Fruit fly (Drosophila melanogaster) whole organism, embryonic: ENCODE results near the gene chrb.

ENCODE experiments used
- Asciz ChIP-seq: fragments of 200-800 bp; sonication (Bioruptor generic); optimal IDR thresholded peaks from 2 replicates; lab custom pipeline; 2017; ENCODE audit warnings: missing biosample characterization, mild to moderate bottlenecking, missing genetic modification characterization, missing genetic modification reagents
- Awh ChIP-seq: fragments of 200-800 bp; sonication (Bioruptor generic); IDR thresholded peaks from 2 replicates; pipeline ENCODE4, ENCODE4 v1.3.6; 2022; ENCODE audit warnings: missing biosample characterization, missing genetic modification characterization
- BtbVII ChIP-seq: fragments of 200-800 bp; sonication (Bioruptor generic); optimal IDR thresholded peaks from 3 replicates; lab custom pipeline; 2017; ENCODE audit warnings: missing biosample characterization, mild to moderate bottlenecking, missing genetic modification characterization
- Bteb2 ChIP-seq: fragments of 200-800 bp; sonication (Bioruptor generic); optimal IDR thresholded peaks from 2 replicates; lab custom pipeline; 2016; ENCODE audit warnings: missing biosample characterization, missing genetic modification characterization
- CG10209 ChIP-seq: fragments of 200-800 bp; sonication (Bioruptor generic); optimal IDR thresholded peaks from 3 replicates; lab custom pipeline; 2017; ENCODE audit warnings: missing biosample characterization, mild to moderate bottlenecking, missing genetic modification characterization, missing genetic modification reagents
- CG10959 ChIP-seq: fragments of 200-800 bp; sonication (Bioruptor generic); IDR thresholded peaks from 2 replicates; pipeline ENCODE4 v1.3.6; 2022; ENCODE audit warnings: missing biosample characterization, missing genetic modification characterization
- CG11398 ChIP-seq: fragments of 200-800 bp; sonication (Bioruptor generic); optimal IDR thresholded peaks from 2 replicates; lab custom pipeline; 2016; ENCODE audit warnings: missing biosample characterization, missing genetic modification characterization
- CG12104 ChIP-seq: fragments of 200-800 bp; sonication (Bioruptor generic); optimal IDR thresholded peaks from 3 replicates; lab custom pipeline; 2016; ENCODE audit warnings: missing biosample characterization, missing genetic modification characterization
- CG12155 ChIP-seq: fragments of 200-800 bp; sonication (Bioruptor generic); optimal IDR thresholded peaks from 3 replicates; lab custom pipeline; 2016; ENCODE audit warnings: missing biosample characterization, missing genetic modification characterization
- CG12236 ChIP-seq: fragments of 200-800 bp; sonication (Bioruptor generic); optimal IDR thresholded peaks from 2 replicates; lab custom pipeline; 2016; ENCODE audit warnings: missing biosample characterization, missing genetic modification characterization
- CG12769 ChIP-seq: fragments of 200-800 bp; sonication (Bioruptor generic); optimal IDR thresholded peaks from 2 replicates; lab custom pipeline; 2019; ENCODE audit warnings: missing biosample characterization, mild to moderate bottlenecking, missing genetic modification characterization, moderate library complexity
- CG13894 ChIP-seq: fragments of 200-800 bp; sonication (Bioruptor generic); optimal IDR thresholded peaks from 3 replicates; lab custom pipeline; 2018; ENCODE audit warnings: missing biosample characterization, mild to moderate bottlenecking, missing genetic modification characterization, moderate library complexity
- CG14710 ChIP-seq: fragments of 200-800 bp; sonication (Bioruptor generic); optimal IDR thresholded peaks from 3 replicates; lab custom pipeline; 2019; ENCODE audit warnings: missing biosample characterization, mild to moderate bottlenecking, missing genetic modification characterization, moderate library complexity
- CG15696 ChIP-seq: fragments of 200-800 bp; sonication (Bioruptor generic); optimal IDR thresholded peaks from 2 replicates; lab custom pipeline; 2019; ENCODE audit warnings: missing biosample characterization, mild to moderate bottlenecking, missing genetic modification characterization, moderate library complexity
- CG1603 ChIP-seq: fragments of 200-800 bp; sonication (Bioruptor generic); optimal IDR thresholded peaks from 2 replicates; lab custom pipeline; 2019; ENCODE audit warnings: missing biosample characterization, mild to moderate bottlenecking, missing genetic modification characterization, moderate library complexity
- CG18599 ChIP-seq: fragments of 200-800 bp; sonication (Bioruptor generic); optimal IDR thresholded peaks from 3 replicates; lab custom pipeline; 2017; ENCODE audit warnings: missing biosample characterization, missing genetic modification characterization, mild to moderate bottlenecking, moderate library complexity, missing genetic modification reagents
- CG32532 ChIP-seq: fragments of 200-800 bp; sonication (Bioruptor generic); IDR thresholded peaks from 2 replicates; pipeline ENCODE4 v1.3.6; 2022; ENCODE audit warnings: missing biosample characterization, missing genetic modification characterization
- CG33213 ChIP-seq: fragments of 200-800 bp; sonication (Bioruptor generic); optimal IDR thresholded peaks from 3 replicates; lab custom pipeline; 2016; ENCODE audit warnings: missing biosample characterization, missing genetic modification characterization
- CG33557 ChIP-seq: fragments of 200-800 bp; sonication (Bioruptor generic); optimal IDR thresholded peaks from 2 replicates; lab custom pipeline; 2019; ENCODE audit warnings: missing biosample characterization, mild to moderate bottlenecking, missing genetic modification characterization, moderate library complexity
- CG6689 ChIP-seq: fragments of 200-800 bp; sonication (Bioruptor generic); IDR thresholded peaks from 2 replicates; pipeline ENCODE4 v1.3.6; 2022; ENCODE audit warnings: missing biosample characterization, missing genetic modification characterization
- CG8765 ChIP-seq: fragments of 200-800 bp; sonication (Bioruptor generic); IDR thresholded peaks from 2 replicates; pipeline ENCODE4 v1.3.6; 2022; ENCODE audit warnings: missing biosample characterization, missing genetic modification characterization
- CG8924 ChIP-seq: fragments of 200-800 bp; optimal IDR thresholded peaks from 3 replicates; lab custom pipeline; 2019; ENCODE audit warnings: missing biosample characterization, mild to moderate bottlenecking, missing genetic modification characterization, moderate library complexity
- CG9817 ChIP-seq: fragments of 200-800 bp; sonication (Bioruptor generic); optimal IDR thresholded peaks from 2 replicates; lab custom pipeline; 2018; ENCODE audit warnings: missing biosample characterization, mild to moderate bottlenecking, missing genetic modification characterization, moderate library complexity
- Ets65A ChIP-seq: fragments of 200-800 bp; sonication (Bioruptor generic); peaks from one replicate; lab custom pipeline; 2016; ENCODE audit warnings: missing biosample characterization, missing genetic modification characterization
- HmgD ChIP-seq: fragments of 200-800 bp; sonication (Bioruptor generic); optimal IDR thresholded peaks from 3 replicates; lab custom pipeline; 2016; ENCODE audit warnings: missing biosample characterization, missing genetic modification characterization
- Kr ChIP-seq: fragments of 200-800 bp; sonication (Bioruptor generic); optimal IDR thresholded peaks from 2 replicates; lab custom pipeline; 2017; ENCODE audit warnings: missing biosample characterization, mild to moderate bottlenecking, missing genetic modification characterization
- Lim3 ChIP-seq: fragments of 200-800 bp; sonication (Bioruptor generic); IDR thresholded peaks from 2 replicates; pipeline ENCODE4 v1.3.6; 2022; ENCODE audit warnings: missing biosample characterization, missing genetic modification characterization
- Med ChIP-seq: fragments of 200-800 bp; sonication (Bioruptor generic); peaks from one replicate; lab custom pipeline; 2016; ENCODE audit warnings: missing biosample characterization, missing genetic modification characterization, mild to moderate bottlenecking, inconsistent platforms, moderate library complexity
- Nf-YB ChIP-seq: fragments of 200-800 bp; sonication (Bioruptor generic); optimal IDR thresholded peaks from 3 replicates; lab custom pipeline; 2019; ENCODE audit warnings: missing biosample characterization, mild to moderate bottlenecking, missing genetic modification characterization, moderate library complexity
- Scr ChIP-seq: fragments of 200-800 bp; sonication (Bioruptor generic); IDR thresholded peaks from 2 replicates; pipeline ENCODE4 v1.3.6; 2022; ENCODE audit warnings: missing biosample characterization, missing genetic modification characterization; ENCODE audit not compliant: partially characterized antibody
- abd-A ChIP-seq: fragments of 200-800 bp; sonication (Bioruptor generic); optimal IDR thresholded peaks from 3 replicates; lab custom pipeline; 2019; ENCODE audit warnings: missing biosample characterization, mild to moderate bottlenecking, missing genetic modification characterization, moderate library complexity
- ara ChIP-seq: fragments of 200-800 bp; sonication (Bioruptor generic); IDR thresholded peaks from 2 replicates; pipeline ENCODE4 v1.3.6; 2022; ENCODE audit warnings: missing biosample characterization, missing genetic modification characterization
- ase ChIP-seq: fragments of 200-800 bp; sonication (Bioruptor generic); IDR thresholded peaks from 3 replicates; pipeline ENCODE4 v1.3.6; 2022; ENCODE audit warnings: missing biosample characterization, missing genetic modification characterization
- cwo ChIP-seq: fragments of 200-800 bp; sonication (Bioruptor generic); optimal IDR thresholded peaks from 3 replicates; lab custom pipeline; 2017; ENCODE audit warnings: missing biosample characterization, missing genetic modification characterization, mild to moderate bottlenecking, moderate library complexity, missing genetic modification reagents
- fd64A ChIP-seq: fragments of 200-800 bp; sonication (Bioruptor generic); optimal IDR thresholded peaks from 3 replicates; lab custom pipeline; 2018; ENCODE audit warnings: missing biosample characterization, mild to moderate bottlenecking, missing genetic modification characterization
- ind ChIP-seq: fragments of 200-800 bp; sonication (Bioruptor generic); optimal IDR thresholded peaks from 3 replicates; lab custom pipeline; 2016; ENCODE audit warnings: missing biosample characterization, missing genetic modification characterization
- knrl ChIP-seq: fragments of 200-800 bp; sonication (Bioruptor generic); IDR thresholded peaks from 3 replicates; pipeline ENCODE4 v1.3.6; 2022; ENCODE audit warnings: missing biosample characterization, missing genetic modification characterization; ENCODE audit not compliant: partially characterized antibody
- nerfin-2 ChIP-seq: fragments of 200-800 bp; sonication (Bioruptor generic); IDR thresholded peaks from 2 replicates; pipeline ENCODE4 v1.3.6; 2022; ENCODE audit warnings: missing biosample characterization, missing genetic modification characterization; ENCODE audit not compliant: partially characterized antibody
- nmo ChIP-seq: fragments of 200-800 bp; sonication (Bioruptor generic); optimal IDR thresholded peaks from 2 replicates; lab custom pipeline; 2018; ENCODE audit warnings: missing biosample characterization, mild to moderate bottlenecking, missing genetic modification characterization, moderate library complexity
- pb ChIP-seq: fragments of 200-800 bp; sonication (Bioruptor generic); optimal IDR thresholded peaks from 3 replicates; lab custom pipeline; 2016; ENCODE audit warnings: missing biosample characterization, missing genetic modification characterization
- row ChIP-seq: fragments of 200-800 bp; sonication (Bioruptor generic); IDR thresholded peaks from 3 replicates; pipeline ENCODE4 v1.3.6; 2022; ENCODE audit warnings: missing biosample characterization, missing genetic modification characterization
- sens-2 ChIP-seq: fragments of 200-800 bp; sonication (Bioruptor generic); IDR thresholded peaks from 2 replicates; pipeline ENCODE4 v1.3.6; 2022; ENCODE audit warnings: missing biosample characterization, missing genetic modification characterization
- shn ChIP-seq: fragments of 200-800 bp; sonication (Bioruptor generic); optimal IDR thresholded peaks from 3 replicates; lab custom pipeline; 2016; ENCODE audit warnings: missing biosample characterization, missing genetic modification characterization
- sna ChIP-seq: fragments of 200-800 bp; sonication (Bioruptor generic); IDR thresholded peaks from 2 replicates; pipeline ENCODE4 v1.3.6; 2022; ENCODE audit warnings: missing biosample characterization, missing genetic modification characterization; ENCODE audit not compliant: partially characterized antibody
- sob ChIP-seq: fragments of 200-800 bp; sonication (Bioruptor generic); IDR thresholded peaks from 2 replicates; pipeline ENCODE4 v1.3.6; 2022; ENCODE audit warnings: missing biosample characterization, missing genetic modification characterization
- tio ChIP-seq: fragments of 200-800 bp; sonication (Bioruptor generic); optimal IDR thresholded peaks from 2 replicates; lab custom pipeline; 2017; ENCODE audit warnings: missing biosample characterization, missing genetic modification characterization, inconsistent platforms
- twi ChIP-seq: fragments of 200-800 bp; optimal IDR thresholded peaks from 2 replicates; lab custom pipeline; 2019; ENCODE audit warnings: missing biosample characterization, mild to moderate bottlenecking, missing genetic modification characterization, moderate library complexity
- wdn ChIP-seq: fragments of 200-800 bp; sonication (Bioruptor generic); IDR thresholded peaks from 2 replicates; pipeline ENCODE4 v1.3.6; 2022; ENCODE audit warnings: missing biosample characterization, missing genetic modification characterization
- zfh1 ChIP-seq: fragments of 200-800 bp; sonication (Bioruptor generic); IDR thresholded peaks from 3 replicates; pipeline ENCODE4 v1.3.6; 2022; ENCODE audit warnings: missing biosample characterization, missing genetic modification characterization

chrb gene

dm6 chr3L:11439570-11439969, 47.8 kb upstream of the chrb start (continued):
- TF ChIP-seq CG32532 (GFP tag; lab: Robert Waterston, UW) (no peak), BtbVII (GFP tag; lab: Kevin White, UChicago) (no peak), sens-2 (GFP tag; lab: Robert Waterston, UW) (no peak), CG6689 (GFP tag; lab: Robert Waterston, UW) (peak; percentile 38), pb (no peak), CG10959 (GFP tag; lab: Robert Waterston, UW) (0 out of 2 replicates have a peak, but pooled peaks have one; percentile 30), ara (GFP tag; lab: Robert Waterston, UW) (0 out of 2 replicates have a peak, but pooled peaks have one; percentile 9), cwo (GFP tag; lab: Kevin White, UChicago) (no peak), nerfin-2 (GFP tag; lab: Robert Waterston, UW) (no peak), CG18599 (peak; percentile 4), CG15696 (peak; percentile 44), Nf-YB (no peak), knrl (GFP tag; lab: Robert Waterston, UW) (no peak), twi (tag; lab: Kevin White, UChicago) (no peak), Kr (no peak), CG12104 (GFP tag; lab: Kevin White, UChicago) (no peak), Ets65A (GFP tag; lab: Kevin White, UChicago) (peak; percentile 56), CG9817 (tag; lab: Kevin White, UChicago) (no peak), CG33557 (GFP tag; lab: Kevin White, UChicago) (no peak), Lim3 (no peak), CG14710 (tag; lab: Kevin White, UChicago) (peak; percentile 13), nmo (GFP tag; lab: Kevin White, UChicago) (peak; percentile 11), fd64A (GFP tag; lab: Kevin White, UChicago) (no peak), ind (GFP tag; lab: Kevin White, UChicago) (no peak), CG8765 (peak; percentile 65), tio (GFP tag; lab: Kevin White, UChicago) (no peak), CG1603 (tag; lab: Kevin White, UChicago) (no peak), CG8924 (tag; lab: Kevin White, UChicago) (peak; percentile 16), Bteb2 (GFP tag; lab: Kevin White, UChicago) (no peak), Asciz (GFP tag; lab: Kevin White, UChicago) (no peak), CG10209 (GFP tag; lab: Kevin White, UChicago) (peak; percentile 1), sob (no peak), row (peak; percentile 55; the same call in 2 of the 3 replicates), CG12769 (no peak), Scr (no peak), sna (GFP tag; lab: Robert Waterston, UW) (no peak), Med (peak; percentile 71), CG12155 (GFP tag; lab: Kevin White, UChicago) (no peak), shn (no peak)

dm6 chr3L:11440258-11440657, 47.1 kb upstream of the chrb start:
- TF ChIP-seq CG12236, result no peak
- TF ChIP-seq abd-A (tag; lab: Kevin White, UChicago), result peak; percentile 77
- TF ChIP-seq ase (GFP tag; lab: Robert Waterston, UW), result 0 out of 3 replicates have a peak, but pooled peaks have one; percentile 21
- TF ChIP-seq wdn, result no peak
- TF ChIP-seq Awh (GFP tag; lab: Robert Waterston, UW), result 0 out of 2 replicates have a peak, but pooled peaks have one; percentile 36
- TF ChIP-seq CG11398 (GFP tag; lab: Kevin White, UChicago), result no peak
- TF ChIP-seq CG13894, result peak; percentile 63
- TF ChIP-seq HmgD (GFP tag; lab: Kevin White, UChicago), result no peak
- no peak for TF ChIP-seq CG33213
- 0 out of 3 replicates have a peak, but pooled peaks have one; percentile 9 for TF ChIP-seq zfh1 (GFP tag; lab: Robert Waterston, UW)
